Fruit fly (Drosophila melanogaster) whole organism, wandering third instar larva: Measurements from ENCODE around the gene CG14691.

ENCODE experiments used
- Abd-B ChIP-seq: fragments of >200 bp; optimal IDR thresholded peaks from 2 replicates; lab custom pipeline; 2017; ENCODE audit warnings: missing biosample characterization, missing genetic modification characterization
- CG32264 ChIP-seq: fragments of 200-800 bp; sonication (Bioruptor generic); optimal IDR thresholded peaks from 2 replicates; lab custom pipeline; 2016; ENCODE audit warnings: missing biosample characterization, missing genetic modification characterization
- CG9705 ChIP-seq: fragments of 200-800 bp; sonication (Bioruptor generic); optimal IDR thresholded peaks from 2 replicates; lab custom pipeline; 2018; ENCODE audit warnings: missing biosample characterization, mild to moderate bottlenecking, missing genetic modification characterization
- CrebA ChIP-seq: fragments of 200-800 bp; sonication (Bioruptor generic); optimal IDR thresholded peaks from 2 replicates; lab custom pipeline; 2016; ENCODE audit warnings: missing biosample characterization, mild to moderate bottlenecking, missing genetic modification characterization, borderline replicate concordance
- Dfd ChIP-seq: fragments of >200 bp; optimal IDR thresholded peaks from 2 replicates; lab custom pipeline; 2017; ENCODE audit warnings: missing biosample characterization, missing genetic modification characterization
- Dif ChIP-seq: fragments of 200-275, 200-300 bp; sonication (Bioruptor generic); optimal IDR thresholded peaks from 2 replicates; lab custom pipeline; 2018; ENCODE audit warnings: missing biosample characterization, missing genetic modification characterization; ENCODE audit not compliant: partially characterized antibody
- GATAd ChIP-seq: sonication (Bioruptor generic); optimal IDR thresholded peaks from 2 replicates; lab custom pipeline; 2016; ENCODE audit warnings: missing biosample characterization, missing genetic modification characterization
- HLH106 ChIP-seq: fragments of 200-800 bp; optimal IDR thresholded peaks from 3 replicates; lab custom pipeline; 2019; ENCODE audit warnings: missing biosample characterization, mild to moderate bottlenecking, missing genetic modification characterization, moderate library complexity
- Hnf4 ChIP-seq: fragments of 200-800 bp; sonication (Bioruptor generic); optimal IDR thresholded peaks from 2 replicates; lab custom pipeline; 2016; ENCODE audit warnings: missing biosample characterization, mild to moderate bottlenecking, missing genetic modification characterization
- Hr78 ChIP-seq: fragments of >200 bp; optimal IDR thresholded peaks from 2 replicates; lab custom pipeline; 2017; ENCODE audit warnings: missing biosample characterization, missing genetic modification characterization
- Hr83 ChIP-seq: fragments of 200-300 bp; sonication (Bioruptor generic); optimal IDR thresholded peaks from 2 replicates; lab custom pipeline; 2016; ENCODE audit warnings: missing biosample characterization, mild to moderate bottlenecking, missing genetic modification characterization, moderate library complexity; ENCODE audit not compliant: poor library complexity, severe bottlenecking
- Jra ChIP-seq: sonication (Bioruptor generic); optimal IDR thresholded peaks from 2 replicates; lab custom pipeline; 2016; ENCODE audit warnings: missing biosample characterization, missing genetic modification characterization
- Mio ChIP-seq: sonication (Bioruptor generic); optimal IDR thresholded peaks from 2 replicates; lab custom pipeline; 2016; ENCODE audit warnings: missing biosample characterization, missing genetic modification characterization
- Myc ChIP-seq: fragments of >200 bp; optimal IDR thresholded peaks from 2 replicates; lab custom pipeline; 2017
- N ChIP-seq: fragments of >200 bp; optimal IDR thresholded peaks from 2 replicates; lab custom pipeline; 2018; ENCODE audit warnings: missing biosample characterization, missing external identifiers, missing genetic modification characterization
- OdsH ChIP-seq: fragments of 200-800 bp; sonication (Bioruptor generic); optimal IDR thresholded peaks from 2 replicates; lab custom pipeline; 2016; ENCODE audit warnings: missing biosample characterization, mild to moderate bottlenecking, missing genetic modification characterization
- Rel ChIP-seq, 2 experiments: fragments of 200-800 bp; sonication (Bioruptor generic) in 1 of 2; optimal IDR thresholded peaks; 2 replicates in 1 of 2; 3 replicates in 1 of 2; lab custom pipeline; 2016 to 2019; ENCODE audit warnings: mild to moderate bottlenecking in 2 of 2, missing biosample characterization in 2 of 2, missing genetic modification characterization in 2 of 2, moderate library complexity in 1 of 2
- Sp1 ChIP-seq: fragments of 200-800 bp; sonication (Bioruptor generic); optimal IDR thresholded peaks from 3 replicates; lab custom pipeline; 2019; ENCODE audit warnings: missing biosample characterization, mild to moderate bottlenecking, missing genetic modification characterization, moderate library complexity
- Vsx2 ChIP-seq: fragments of 200-300, 225-300 bp; sonication (Bioruptor generic); optimal IDR thresholded peaks from 2 replicates; lab custom pipeline; 2018; ENCODE audit warnings: missing biosample characterization, missing genetic modification characterization; ENCODE audit not compliant: partially characterized antibody
- br ChIP-seq: fragments of 200-800 bp; sonication (Bioruptor generic); optimal IDR thresholded peaks from 2 replicates; lab custom pipeline; 2016; ENCODE audit warnings: missing biosample characterization, missing genetic modification characterization
- brk ChIP-seq: fragments of 200-800 bp; sonication (Bioruptor generic); optimal IDR thresholded peaks from 2 replicates; lab custom pipeline; 2016; ENCODE audit warnings: missing biosample characterization, mild to moderate bottlenecking, missing genetic modification characterization
- dl ChIP-seq, 2 experiments: fragments of 175-275, 200-275 bp in 1 of 2; fragments of 200-275 bp in 1 of 2; sonication (Bioruptor generic); optimal IDR thresholded peaks; lab custom pipeline; 2018; ENCODE audit warnings: mild to moderate bottlenecking in 2 of 2, missing biosample characterization in 2 of 2, missing genetic modification characterization in 2 of 2, moderate library complexity in 2 of 2; ENCODE audit not compliant: partially characterized antibody in 2 of 2, insufficient read depth in 1 of 2
- dmrt93B ChIP-seq: fragments of 200-800 bp; sonication (Bioruptor generic); optimal IDR thresholded peaks from 2 replicates; lab custom pipeline; 2018; ENCODE audit warnings: missing biosample characterization, mild to moderate bottlenecking, missing genetic modification characterization
- dsf ChIP-seq: sonication (Bioruptor generic); optimal IDR thresholded peaks from 2 replicates; lab custom pipeline; 2016; ENCODE audit warnings: missing biosample characterization, missing genetic modification characterization, borderline replicate concordance
- ey ChIP-seq: fragments of 200-800 bp; sonication (Bioruptor generic); optimal IDR thresholded peaks from 2 replicates; lab custom pipeline; 2016; ENCODE audit warnings: missing biosample characterization, missing genetic modification characterization
- foxo ChIP-seq, 2 experiments: fragments of 200-800 bp; sonication (Bioruptor generic); optimal IDR thresholded peaks; 2 replicates in 1 of 2; 3 replicates in 1 of 2; lab custom pipeline; 2016 to 2017; ENCODE audit warnings: missing biosample characterization in 2 of 2, missing genetic modification characterization in 2 of 2
- fru ChIP-seq: fragments of 200-800 bp; sonication (Bioruptor generic); optimal IDR thresholded peaks from 3 replicates; lab custom pipeline; 2016; ENCODE audit warnings: missing biosample characterization, mild to moderate bottlenecking, missing genetic modification characterization
- h ChIP-seq: fragments of 200-800 bp; sonication (Bioruptor generic); optimal IDR thresholded peaks from 3 replicates; lab custom pipeline; 2016; ENCODE audit warnings: missing biosample characterization, mild to moderate bottlenecking, missing genetic modification characterization
- jim ChIP-seq: fragments of 175-275, 200-325 bp; sonication (Bioruptor generic); optimal IDR thresholded peaks from 2 replicates; lab custom pipeline; 2016; ENCODE audit warnings: missing biosample characterization, mild to moderate bottlenecking, missing genetic modification characterization
- lola ChIP-seq: fragments of >200 bp; optimal IDR thresholded peaks from 2 replicates; lab custom pipeline; 2017; ENCODE audit warnings: missing biosample characterization, missing genetic modification characterization
- pan ChIP-seq: fragments of >200 bp; optimal IDR thresholded peaks from 2 replicates; lab custom pipeline; 2017
- psq ChIP-seq: fragments of 200-800 bp; sonication (Bioruptor generic); optimal IDR thresholded peaks from 3 replicates; lab custom pipeline; 2017; ENCODE audit warnings: missing biosample characterization, mild to moderate bottlenecking, missing genetic modification characterization, moderate library complexity
- rgr ChIP-seq: fragments of 200-800 bp; sonication (Bioruptor generic); optimal IDR thresholded peaks from 3 replicates; lab custom pipeline; 2016; ENCODE audit warnings: missing biosample characterization, mild to moderate bottlenecking, missing genetic modification characterization
- sage ChIP-seq: fragments of 200-800 bp; sonication (Bioruptor generic); optimal IDR thresholded peaks from 2 replicates; lab custom pipeline; 2016; ENCODE audit warnings: missing biosample characterization, mild to moderate bottlenecking, missing genetic modification characterization
- sv ChIP-seq: fragments of 200-800 bp; sonication (Bioruptor generic); optimal IDR thresholded peaks from 3 replicates; lab custom pipeline; 2016; ENCODE audit warnings: missing biosample characterization, missing genetic modification characterization
- tai ChIP-seq: sonication (Bioruptor generic); optimal IDR thresholded peaks from 2 replicates; lab custom pipeline; 2016; ENCODE audit warnings: missing biosample characterization, missing genetic modification characterization
- usp ChIP-seq: fragments of >200 bp; optimal IDR thresholded peaks from 2 replicates; lab custom pipeline; 2017; ENCODE audit warnings: missing biosample characterization, missing genetic modification characterization
- woc ChIP-seq: sonication (Bioruptor generic); optimal IDR thresholded peaks from 2 replicates; lab custom pipeline; 2016; ENCODE audit warnings: missing biosample characterization, mild to moderate bottlenecking, missing genetic modification characterization

The CG14691 gene

dm6 chr3R:10767526-10767925 lies 12.1 kb upstream of the CG14691 start, which contains the start of gene TfIIFbeta:
Gene TfIIFbeta (minus strand): TSS chr3R:10767804.
- no peak for TF ChIP-seq Vsx2
- TF ChIP-seq CrebA (GFP tag; lab: Kevin White, UChicago): no peak
- peak; percentile 18 for TF ChIP-seq sage (GFP tag; lab: Kevin White, UChicago)
- TF ChIP-seq pan (lab: Kevin White, UChicago): no peak

- TF ChIP-seq pan (lab: Kevin White, UChicago) (no peak), ey (peak; percentile 12)
Measured at dm6 chr3R:10761980-10762379, 6.5 kb upstream of the CG14691 start.

dm6 chr3R:10760966-10761855 lies 5.8 kb upstream of the CG14691 start, which contains the start of the genes MED7 and Cap-H2:
Gene MED7 (minus strand): TSS chr3R:10761032.
Gene Cap-H2 (plus strand): TSS chr3R:10761310.
- TF ChIP-seq fru (GFP tag; lab: Kevin White, UChicago): peak; percentile 73
- peak; percentile 90 for TF ChIP-seq sv (GFP tag; lab: Kevin White, UChicago)
- TF ChIP-seq pan (lab: Kevin White, UChicago): no peak
- TF ChIP-seq N (GFP tag; lab: Kevin White, UChicago): no peak
- peak; percentile 98 for TF ChIP-seq psq
- peak; percentile 68 for TF ChIP-seq OdsH (GFP tag; lab: Kevin White, UChicago)
- peak; percentile 77 for TF ChIP-seq rgr (GFP tag; lab: Kevin White, UChicago)
- TF ChIP-seq Sp1 (GFP tag; lab: Kevin White, UChicago): no peak
- TF ChIP-seq Dif: no peak
- TF ChIP-seq dmrt93B (GFP tag; lab: Kevin White, UChicago): peak; percentile 57
- TF ChIP-seq lola: no peak
- no peak for TF ChIP-seq usp
- peak; percentile 90 for TF ChIP-seq tai (GFP tag; lab: Kevin White, UChicago)
- peak; percentile 91 for TF ChIP-seq woc (GFP tag; lab: Kevin White, UChicago)
- TF ChIP-seq Mio (GFP tag; lab: Kevin White, UChicago): no peak
- peak; percentile 63 for TF ChIP-seq br (GFP tag; lab: Kevin White, UChicago)
- TF ChIP-seq ey: peak; percentile 75
- TF ChIP-seq GATAd (GFP tag; lab: Kevin White, UChicago): peak; percentile 4
- TF ChIP-seq h (GFP tag; lab: Kevin White, UChicago): peak; percentile 82
- TF ChIP-seq CG32264 (GFP tag; lab: Kevin White, UChicago): peak; percentile 43
- no peak for TF ChIP-seq Hr78 (GFP tag; lab: Kevin White, UChicago)
- peak; percentile 86 for TF ChIP-seq Hnf4
- TF ChIP-seq jim: no peak
- TF ChIP-seq foxo (GFP tag; optimal IDR thresholded peaks at IDR 0.05; lab: Kevin White, UChicago): peak in 1 of 2 experiments; percentile 84
- peak; percentile 74 for TF ChIP-seq sage (GFP tag; lab: Kevin White, UChicago)
- peak; percentile 88 for TF ChIP-seq Jra (GFP tag; lab: Kevin White, UChicago)
- TF ChIP-seq HLH106 (tag; lab: Kevin White, UChicago): peak; percentile 81
- TF ChIP-seq Myc (lab: Kevin White, UChicago): peak; percentile 4
- TF ChIP-seq dl (GFP tag; optimal IDR thresholded peaks at IDR 0.05; lab: Kevin White, UChicago; ENCODE audit: insufficient read depth in 1 of 2, partially characterized antibody in 2 of 2): no peak
- no peak for TF ChIP-seq Rel (GFP tag; optimal IDR thresholded peaks at IDR 0.05; lab: Kevin White, UChicago)
- peak; percentile 47 for TF ChIP-seq Rel (tag; optimal IDR thresholded peaks at IDR 0.05; lab: Kevin White, UChicago)
- TF ChIP-seq CG9705: peak; percentile 52
- TF ChIP-seq Hr83 (GFP tag; lab: Kevin White, UChicago): peak; percentile 55
- TF ChIP-seq Abd-B: no peak
- TF ChIP-seq Vsx2: no peak
- TF ChIP-seq CrebA (GFP tag; lab: Kevin White, UChicago): no peak
- TF ChIP-seq dsf (GFP tag; lab: Kevin White, UChicago): peak; percentile 68
- TF ChIP-seq brk: peak; percentile 89
- TF ChIP-seq Dfd (GFP tag; lab: Kevin White, UChicago): no peak
